Fruit fly (Drosophila melanogaster) whole organism, embryonic: ENCODE data around the gene Abi.

Experiments
- B-H1 ChIP-seq: fragments of 200-800 bp; sonication (Bioruptor generic); IDR thresholded peaks from 3 replicates; pipeline ENCODE4 v1.3.6; 2022; ENCODE audit warnings: missing biosample characterization, missing genetic modification characterization
- CG1024 ChIP-seq: fragments of 200-800 bp; sonication (Bioruptor generic); IDR thresholded peaks from 2 replicates; pipeline ENCODE4 v1.3.6; 2022; ENCODE audit warnings: missing biosample characterization, missing genetic modification characterization
- CG10565 ChIP-seq: fragments of 200-800 bp; sonication (Bioruptor generic); optimal IDR thresholded peaks from 3 replicates; lab custom pipeline; 2016; ENCODE audit warnings: missing biosample characterization, mild to moderate bottlenecking, missing genetic modification characterization
- CG11247 ChIP-seq: fragments of 200-800 bp; sonication (Bioruptor generic); IDR thresholded peaks from 2 replicates; pipeline ENCODE4 v1.3.6; 2022; ENCODE audit warnings: missing biosample characterization, missing genetic modification characterization
- CG11504 ChIP-seq: fragments of 200-800 bp; sonication (Bioruptor generic); optimal IDR thresholded peaks from 3 replicates; lab custom pipeline; 2019; ENCODE audit warnings: missing biosample characterization, mild to moderate bottlenecking, missing genetic modification characterization, moderate library complexity
- CG13296 ChIP-seq: fragments of 200-800 bp; sonication (Bioruptor generic); optimal IDR thresholded peaks from 3 replicates; lab custom pipeline; 2018; ENCODE audit warnings: missing biosample characterization, mild to moderate bottlenecking, missing genetic modification characterization
- CG14860 ChIP-seq: fragments of 200-800 bp; sonication (Bioruptor generic); IDR thresholded peaks from 3 replicates; pipeline ENCODE4 v1.3.6; 2022; ENCODE audit warnings: missing biosample characterization, missing genetic modification characterization; ENCODE audit not compliant: partially characterized antibody
- CG1602 ChIP-seq: fragments of 200-800 bp; sonication (Bioruptor generic); optimal IDR thresholded peaks from 3 replicates; lab custom pipeline; 2016; ENCODE audit warnings: missing biosample characterization, missing genetic modification characterization
- CG18599 ChIP-seq: fragments of 200-800 bp; sonication (Bioruptor generic); optimal IDR thresholded peaks from 3 replicates; lab custom pipeline; 2017; ENCODE audit warnings: missing biosample characterization, missing genetic modification characterization, mild to moderate bottlenecking, moderate library complexity, missing genetic modification reagents
- CG3281 ChIP-seq: fragments of 200-800 bp; sonication (Bioruptor generic); optimal IDR thresholded peaks from 3 replicates; lab custom pipeline; 2017; ENCODE audit warnings: missing biosample characterization, mild to moderate bottlenecking, missing genetic modification characterization
- CG3726 ChIP-seq: fragments of 200-800 bp; sonication (Bioruptor generic); IDR thresholded peaks from 3 replicates; pipeline ENCODE4, ENCODE4 v1.3.6; 2022; ENCODE audit warnings: missing biosample characterization, missing genetic modification characterization
- CG6175 ChIP-seq: fragments of 200-800 bp; sonication (Bioruptor generic); IDR thresholded peaks from 3 replicates; pipeline ENCODE4 v1.3.6; 2022; ENCODE audit warnings: missing biosample characterization, missing genetic modification characterization
- CG8359 ChIP-seq: fragments of 200-800 bp; sonication (Bioruptor generic); optimal IDR thresholded peaks from 2 replicates; lab custom pipeline; 2017; ENCODE audit warnings: missing biosample characterization, mild to moderate bottlenecking, missing genetic modification characterization, borderline replicate concordance
- Dfd ChIP-seq, 2 experiments: fragments of >200 bp; optimal IDR thresholded peaks; 2 replicates each; lab custom pipeline; 2017; ENCODE audit warnings: missing biosample characterization in 2 of 2, missing genetic modification characterization in 2 of 2
- Dll ChIP-seq: fragments of 200-800 bp; sonication (Bioruptor generic); IDR thresholded peaks from 4 replicates; pipeline ENCODE4 v1.3.6; 2022; ENCODE audit warnings: missing biosample characterization, missing genetic modification characterization; ENCODE audit not compliant: partially characterized antibody
- HmgD ChIP-seq: fragments of 200-800 bp; sonication (Bioruptor generic); optimal IDR thresholded peaks from 3 replicates; lab custom pipeline; 2016; ENCODE audit warnings: missing biosample characterization, missing genetic modification characterization
- Side ChIP-seq: fragments of 200-800 bp; sonication (Bioruptor generic); optimal IDR thresholded peaks from 2 replicates; lab custom pipeline; 2016; ENCODE audit warnings: missing biosample characterization, missing genetic modification characterization
- TFAM ChIP-seq: fragments of 200-800 bp; sonication (Bioruptor generic); optimal IDR thresholded peaks from 2 replicates; lab custom pipeline; 2017; ENCODE audit warnings: missing biosample characterization, missing genetic modification characterization, inconsistent platforms
- Trl ChIP-seq, 3 experiments: fragments of >200 bp in 2 of 3; fragments of 200-800 bp in 1 of 3; sonication (Bioruptor generic) in 1 of 3; optimal IDR thresholded peaks; 2 replicates in 1 of 3; 3 replicates in 2 of 3; lab custom pipeline; 2016 to 2017; ENCODE audit warnings: missing biosample characterization in 1 of 3, missing genetic modification characterization in 1 of 3
- YL-1 ChIP-seq: fragments of 200-800 bp; sonication (Bioruptor generic); optimal IDR thresholded peaks from 3 replicates; lab custom pipeline; 2017; ENCODE audit warnings: missing biosample characterization, mild to moderate bottlenecking, missing genetic modification characterization
- abd-A ChIP-seq: fragments of 200-800 bp; sonication (Bioruptor generic); optimal IDR thresholded peaks from 3 replicates; lab custom pipeline; 2019; ENCODE audit warnings: missing biosample characterization, mild to moderate bottlenecking, missing genetic modification characterization, moderate library complexity
- bigmax ChIP-seq: fragments of 200-800 bp; sonication (Bioruptor generic); optimal IDR thresholded peaks from 2 replicates; lab custom pipeline; 2018; ENCODE audit warnings: missing biosample characterization, mild to moderate bottlenecking, missing genetic modification characterization
- cas ChIP-seq: fragments of 200-800 bp; sonication (Bioruptor generic); IDR thresholded peaks from 2 replicates; pipeline ENCODE4 v1.3.6; 2022; ENCODE audit warnings: missing biosample characterization, missing genetic modification characterization
- chif ChIP-seq, 2 experiments: fragments of 200-800 bp; sonication (Bioruptor generic); optimal IDR thresholded peaks; 3 replicates each; lab custom pipeline; 2016; ENCODE audit warnings: missing biosample characterization in 2 of 2, missing genetic modification characterization in 2 of 2
- ewg ChIP-seq: fragments of 200-800 bp; sonication (Bioruptor generic); optimal IDR thresholded peaks from 3 replicates; lab custom pipeline; 2017; ENCODE audit warnings: mild to moderate bottlenecking, missing biosample characterization, missing genetic modification reagents, missing genetic modification characterization
- grau ChIP-seq: fragments of 200-800 bp; optimal IDR thresholded peaks from 3 replicates; lab custom pipeline; 2019; ENCODE audit warnings: missing biosample characterization, mild to moderate bottlenecking, missing genetic modification characterization, moderate library complexity
- h ChIP-seq: fragments of >200 bp; optimal IDR thresholded peaks from 2 replicates; lab custom pipeline; 2017
- ham ChIP-seq: fragments of 200-800 bp; sonication (Bioruptor generic); IDR thresholded peaks from 2 replicates; pipeline ENCODE4 v1.3.6; 2022; ENCODE audit warnings: missing biosample characterization, missing genetic modification characterization
- hkb ChIP-seq, 2 experiments: fragments of 200-800 bp in 1 of 2; fragments of >200 bp in 1 of 2; sonication (Bioruptor generic) in 1 of 2; IDR thresholded peaks in 1 of 2; optimal IDR thresholded peaks in 1 of 2; 2 replicates each; pipeline versions ENCODE4 v1.3.6 to Lab custom; 2017 to 2022; ENCODE audit warnings: missing biosample characterization in 1 of 2, missing genetic modification characterization in 1 of 2
- lab ChIP-seq: fragments of 200-800 bp; sonication (Bioruptor generic); optimal IDR thresholded peaks from 3 replicates; lab custom pipeline; 2017; ENCODE audit warnings: missing biosample characterization, missing genetic modification characterization, mild to moderate bottlenecking, moderate library complexity, missing genetic modification reagents
- p53 ChIP-seq: fragments of 200-800 bp; sonication (Bioruptor generic); optimal IDR thresholded peaks from 2 replicates; lab custom pipeline; 2016; ENCODE audit warnings: missing biosample characterization, missing genetic modification characterization
- sc ChIP-seq, 3 experiments: fragments of >200 bp in 2 of 3; fragments of 200-800 bp in 1 of 3; sonication (Bioruptor generic) in 1 of 3; optimal IDR thresholded peaks; 2 replicates in 2 of 3; 3 replicates in 1 of 3; lab custom pipeline; 2017; ENCODE audit warnings: mild to moderate bottlenecking in 1 of 3, missing biosample characterization in 1 of 3, missing genetic modification characterization in 1 of 3, missing genetic modification reagents in 1 of 3
- scrt ChIP-seq: fragments of 200-800 bp; sonication (Bioruptor generic); optimal IDR thresholded peaks from 2 replicates; lab custom pipeline; 2018; ENCODE audit warnings: missing biosample characterization, mild to moderate bottlenecking, missing genetic modification characterization, moderate library complexity
- tin ChIP-seq: fragments of 200-800 bp; sonication (Bioruptor generic); optimal IDR thresholded peaks from 3 replicates; lab custom pipeline; 2016; ENCODE audit warnings: missing biosample characterization, missing genetic modification characterization
- vvl ChIP-seq: fragments of 200-800 bp; sonication (Bioruptor generic); IDR thresholded peaks from 2 replicates; pipeline ENCODE4 v1.3.6; 2022; ENCODE audit warnings: missing biosample characterization, missing genetic modification characterization

The Abi gene

dm6 chr3R:14152550-14152949 is 30.3 kb upstream of the Abi start, which contains the start of gene CG42500:
CG42500 (minus strand) TSS chr3R:14152650.
- no peak for TF ChIP-seq CG6175
- TF ChIP-seq tin (GFP tag; lab: Kevin White, UChicago), result no peak
- TF ChIP-seq ham (GFP tag; lab: Robert Waterston, UW), result no peak
- TF ChIP-seq sc (optimal IDR thresholded peaks at IDR 0.05; lab: Kevin White, UChicago), result no peak
- TF ChIP-seq sc (GFP tag; optimal IDR thresholded peaks at IDR 0.05; lab: Kevin White, UChicago), result no peak
- TF ChIP-seq bigmax (GFP tag; lab: Kevin White, UChicago), result no peak

- TF ChIP-seq CG13296 (GFP tag; lab: Kevin White, UChicago) (no peak), CG11504 (tag; lab: Kevin White, UChicago) (no peak), CG18599 (GFP tag; lab: Kevin White, UChicago) (no peak), YL-1 (no peak)
Measured at dm6 chr3R:14151840-14152239, 29.6 kb upstream of the Abi start, which contains the start of gene CG14355. CG14355 (minus strand) TSS chr3R:14151940.

- TF ChIP-seq cas (GFP tag; lab: Robert Waterston, UW) (no peak), abd-A (tag; lab: Kevin White, UChicago) (no peak), h (lab: Kevin White, UChicago) (no peak), CG1602 (no peak), CG1024 (GFP tag; lab: Robert Waterston, UW) (no peak), Side (GFP tag; lab: Kevin White, UChicago) (no peak), CG8359 (GFP tag; lab: Kevin White, UChicago) (peak; percentile 6), scrt (GFP tag; lab: Kevin White, UChicago) (peak; percentile 93), CG14860 (GFP tag; lab: Robert Waterston, UW) (no peak), ewg (GFP tag; lab: Kevin White, UChicago) (peak; percentile 79), CG11247 (no peak), vvl (GFP tag; lab: Robert Waterston, UW) (no peak), B-H1 (GFP tag; lab: Robert Waterston, UW) (no peak), chif (GFP tag; optimal IDR thresholded peaks at IDR 0.05; lab: Kevin White, UChicago) (no peak), p53 (GFP tag; lab: Kevin White, UChicago) (no peak), hkb (optimal IDR thresholded peaks at IDR 0.05; lab: Kevin White, UChicago) (no peak), hkb (GFP tag; IDR thresholded peaks at IDR 0.05; lab: Robert Waterston, UW) (no peak), lab (GFP tag; lab: Kevin White, UChicago) (no peak), YL-1 (no peak), grau (tag; lab: Kevin White, UChicago) (no peak), Trl (optimal IDR thresholded peaks at IDR 0.05; lab: Kevin White, UChicago) (peak; percentile 21 to 57), Trl (GFP tag; optimal IDR thresholded peaks at IDR 0.05; lab: Kevin White, UChicago) (no peak), CG3281 (GFP tag; lab: Kevin White, UChicago) (no peak), TFAM (GFP tag; lab: Kevin White, UChicago) (no peak), HmgD (GFP tag; lab: Kevin White, UChicago) (no peak), Dll (GFP tag; lab: Robert Waterston, UW) (no peak)
Measured at dm6 chr3R:14140912-14141311, 18.7 kb upstream of the Abi start.

dm6 chr3R:14131972-14132371 is 9.8 kb upstream of the Abi start, which contains the start of gene CG14356:
CG14356 (minus strand) TSS chr3R:14132072.
- TF ChIP-seq Dfd (GFP tag; optimal IDR thresholded peaks at IDR 0.05; lab: Kevin White, UChicago) (no peak), CG3726 (GFP tag; lab: Robert Waterston, UW) (0 out of 3 replicates have a peak, but pooled peaks have one; percentile 11), CG10565 (GFP tag; lab: Kevin White, UChicago) (no peak)
